Worm (Caenorhabditis elegans) whole organism, L4/young adult: Measurements from ENCODE around the gene btb-19.
A peak's percentile ranks its signal among the peaks of the same experiment; 100 is the strongest.

Experiments used
- W03F9.2 ChIP-seq: fragments of 150-350 bp; optimal IDR thresholded peaks from 2 replicates; lab custom pipeline; 2014; ENCODE audit warnings: missing biosample characterization, missing genetic modification characterization
- dao-5 ChIP-seq: sonication (generic microtip); optimal IDR thresholded peaks from 2 replicates; lab custom pipeline; 2016; ENCODE audit warnings: missing genotype, missing genetic modification characterization, moderate library complexity, missing compliant biosample characterization
- him-1 ChIP-seq: sonication (generic microtip); optimal IDR thresholded peaks from 2 replicates; lab custom pipeline; 2016; ENCODE audit warnings: missing genotype, missing genetic modification reagents, missing genetic modification characterization, missing compliant biosample characterization

btb-19 gene

DNA sequence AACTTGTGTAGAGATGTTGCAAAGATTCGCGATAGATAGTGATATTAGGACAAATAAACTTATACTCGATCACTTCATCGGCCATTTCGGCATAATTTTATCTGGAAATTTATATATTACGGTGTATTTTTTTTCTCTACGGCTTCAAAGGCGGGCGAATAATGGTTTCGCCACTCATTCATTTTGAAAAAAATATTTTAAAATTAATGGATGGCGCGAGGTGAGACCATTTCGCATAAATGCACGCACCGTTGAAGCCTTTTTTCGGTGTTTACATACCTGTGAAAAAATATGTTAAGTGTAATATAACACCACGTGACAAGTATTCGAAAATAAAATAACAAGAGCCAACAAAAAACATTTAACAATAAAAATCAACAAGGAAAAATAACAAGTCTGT is at the start of gene btb-19:
TSS of gene btb-19 (minus strand) at position 101 of the 400 bp plus-strand sequence.
- no peak for TF ChIP-seq W03F9.2 (tag; lab: Kevin White, UChicago)
- no peak for TF ChIP-seq dao-5 (tag; lab: Kevin White, UChicago)
- no peak for TF ChIP-seq him-1 (tag; lab: Kevin White, UChicago)

ce11 chrII:14570541-14571160 is 48.7 kb upstream of the btb-19 start:
- no peak for TF ChIP-seq W03F9.2 (tag; lab: Kevin White, UChicago)
- no peak for TF ChIP-seq him-1 (tag; lab: Kevin White, UChicago)
- TF ChIP-seq dao-5 (tag; lab: Kevin White, UChicago) = no peak

- no peak for TF ChIP-seq him-1 (tag; lab: Kevin White, UChicago)
- no peak for TF ChIP-seq dao-5 (tag; lab: Kevin White, UChicago)
- no peak for TF ChIP-seq W03F9.2 (tag; lab: Kevin White, UChicago)
Measured at ce11 chrII:14569322-14569721, 47.4 kb upstream of the btb-19 start.

DNA sequence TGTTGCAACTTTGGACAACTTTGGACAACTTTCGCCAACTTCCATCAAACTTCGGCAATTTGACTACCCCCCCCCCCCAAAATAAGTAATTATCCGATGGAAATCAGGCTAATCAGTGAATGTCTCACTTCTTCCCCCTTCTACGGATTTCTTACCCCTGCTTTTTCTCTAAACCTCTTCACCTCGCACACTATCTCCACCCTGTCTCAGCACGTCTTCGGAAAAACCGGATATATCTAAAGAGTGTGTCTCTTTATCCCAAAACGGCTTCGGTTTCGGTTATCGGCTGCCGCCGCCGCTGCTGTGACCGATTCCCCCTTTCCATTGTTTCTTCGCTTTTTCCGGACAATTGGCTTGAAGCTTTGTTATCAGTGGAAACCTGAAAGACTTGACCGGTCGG is 45.9 kb upstream of the btb-19 start:
- TF ChIP-seq dao-5 (tag; lab: Kevin White, UChicago) = no peak
- no peak for TF ChIP-seq him-1 (tag; lab: Kevin White, UChicago)
- TF ChIP-seq W03F9.2 (tag; lab: Kevin White, UChicago) = no peak

DNA sequence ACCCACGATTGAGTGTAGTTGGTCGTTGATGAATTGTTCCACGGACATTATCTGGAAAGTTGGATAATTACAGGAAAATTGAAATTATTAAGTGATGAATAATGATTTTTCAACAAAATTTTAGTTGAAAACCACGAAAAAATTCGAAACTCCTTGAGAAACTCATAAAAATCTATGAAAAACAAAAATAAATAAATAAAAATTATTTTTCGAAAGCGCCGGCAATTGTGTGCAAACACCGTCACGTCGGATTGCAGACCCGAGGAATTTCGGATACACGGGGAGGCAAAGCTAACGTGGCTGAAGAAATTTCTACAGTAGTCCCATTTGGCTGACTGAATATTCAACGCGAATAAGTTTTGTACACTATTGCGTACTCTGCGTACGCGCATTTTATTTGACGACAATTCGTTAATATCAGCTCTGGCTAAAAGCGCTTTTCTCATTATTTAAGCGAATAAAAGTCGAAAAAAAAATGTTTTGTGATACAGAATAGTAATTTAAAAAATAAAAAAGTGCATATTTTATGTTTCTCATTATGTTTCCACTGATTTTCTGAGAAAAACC is 39.7 kb upstream of the btb-19 start, which contains the start of gene mog-4:
TSS of gene mog-4 (minus strand) at position 51 of the 567 bp plus-strand sequence.
- TF ChIP-seq dao-5 (tag; lab: Kevin White, UChicago) (peak; percentile 38), W03F9.2 (tag; lab: Kevin White, UChicago) (peak; percentile 88), him-1 (tag; lab: Kevin White, UChicago) (peak; percentile 96)

DNA sequence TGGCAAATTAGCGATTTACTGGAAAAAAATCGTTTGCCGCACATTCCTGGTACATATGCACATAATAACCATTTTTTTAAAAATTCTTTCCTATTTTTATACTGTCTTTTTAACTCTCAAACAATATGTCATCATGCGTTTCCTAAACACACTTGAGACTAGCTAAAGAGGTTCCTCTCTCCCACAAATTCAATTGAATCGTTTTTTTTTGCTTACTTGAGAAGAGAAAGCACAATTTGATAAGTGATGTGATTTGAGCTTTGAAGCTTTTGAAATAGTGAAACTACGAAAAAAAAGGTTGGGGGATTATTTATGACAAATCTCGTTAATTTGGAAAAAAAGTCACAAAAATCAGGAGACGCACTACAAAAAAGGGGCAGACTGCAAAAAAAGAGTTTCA is 33.1 kb upstream of the btb-19 start:
- no peak for TF ChIP-seq him-1 (tag; lab: Kevin White, UChicago)
- TF ChIP-seq W03F9.2 (tag; lab: Kevin White, UChicago) = no peak
- no peak for TF ChIP-seq dao-5 (tag; lab: Kevin White, UChicago)

DNA sequence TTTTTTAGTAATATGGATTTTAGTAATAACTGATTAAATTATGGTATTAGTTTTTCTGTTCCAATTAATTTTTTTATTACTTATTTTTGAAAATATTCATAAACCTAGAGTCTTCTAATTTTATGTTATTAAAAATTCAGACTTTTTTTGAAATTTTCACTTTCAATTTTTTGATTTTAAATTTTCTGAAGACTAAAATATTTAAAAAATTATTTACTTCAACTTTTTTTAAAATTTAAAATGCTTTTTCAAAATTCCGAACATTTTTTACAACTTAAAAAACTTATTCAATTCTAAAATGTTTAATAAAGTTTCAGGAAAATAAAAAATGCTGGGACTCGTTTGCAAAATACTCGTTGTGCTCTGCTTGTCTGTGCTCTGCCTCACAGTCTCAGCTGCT is 28.7 kb upstream of the btb-19 start, which contains the start of gene nlp-41:
TSS of gene nlp-41 (plus strand) at position 301 of the 400 bp plus-strand sequence.
- no peak for TF ChIP-seq him-1 (tag; lab: Kevin White, UChicago)
- TF ChIP-seq W03F9.2 (tag; lab: Kevin White, UChicago) = no peak
- TF ChIP-seq dao-5 (tag; lab: Kevin White, UChicago) = no peak

- no peak for TF ChIP-seq W03F9.2 (tag; lab: Kevin White, UChicago)
- no peak for TF ChIP-seq dao-5 (tag; lab: Kevin White, UChicago)
- TF ChIP-seq him-1 (tag; lab: Kevin White, UChicago) = no peak
Measured at ce11 chrII:14548691-14549090, 26.8 kb upstream of the btb-19 start, which contains the start of gene gcy-29. Gene gcy-29, minus strand, starts transcription at chrII:14548791.

ce11 chrII:14540551-14540950 is 18.6 kb upstream of the btb-19 start:
- TF ChIP-seq W03F9.2 (tag; lab: Kevin White, UChicago) = no peak
- no peak for TF ChIP-seq dao-5 (tag; lab: Kevin White, UChicago)
- no peak for TF ChIP-seq him-1 (tag; lab: Kevin White, UChicago)

DNA sequence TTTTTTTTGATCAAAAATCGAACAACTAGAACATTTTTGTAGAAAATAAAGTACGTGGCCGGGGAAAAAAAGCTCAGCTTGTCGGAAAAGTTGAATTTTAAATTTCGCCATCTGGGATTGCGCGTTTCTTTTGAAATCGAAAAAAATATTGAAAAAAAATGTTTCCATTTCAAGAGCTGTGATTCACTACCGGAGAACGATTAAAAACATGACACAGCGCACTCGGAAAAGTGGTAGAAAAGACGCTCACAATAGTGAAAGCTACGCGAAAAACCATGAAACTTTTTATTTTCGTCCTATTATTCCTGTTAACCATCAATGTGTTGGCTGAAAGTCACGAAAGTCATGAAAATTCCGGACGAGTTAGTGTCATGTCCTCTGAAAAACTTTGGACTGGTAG is 15.8 kb upstream of the btb-19 start, which contains the start of the genes clec-147 and C04H5.7:
TSS of gene clec-147 (minus strand) at position 101 of the 400 bp plus-strand sequence.
TSS of gene C04H5.7 (plus strand) at position 219 of the 400 bp plus-strand sequence.
- TF ChIP-seq dao-5 (tag; lab: Kevin White, UChicago) = no peak
- no peak for TF ChIP-seq W03F9.2 (tag; lab: Kevin White, UChicago)
- no peak for TF ChIP-seq him-1 (tag; lab: Kevin White, UChicago)

- TF ChIP-seq him-1 (tag; lab: Kevin White, UChicago) (no peak), dao-5 (tag; lab: Kevin White, UChicago) (no peak), W03F9.2 (tag; lab: Kevin White, UChicago) (no peak)
Measured at ce11 chrII:14534000-14534399, 12.1 kb upstream of the btb-19 start, which contains the start of gene C04H5.1. Gene C04H5.1, plus strand, starts transcription at chrII:14534300.

ce11 chrII:14528233-14528802 is 6.4 kb upstream of the btb-19 start, which contains the start of the genes F57C2.5 and spat-1:
Gene F57C2.5, minus strand, starts transcription at chrII:14528239.
Gene spat-1, plus strand, starts transcription at chrII:14528752.
- TF ChIP-seq W03F9.2 (tag; lab: Kevin White, UChicago) (peak; percentile 71), dao-5 (tag; lab: Kevin White, UChicago) (no peak), him-1 (tag; lab: Kevin White, UChicago) (no peak)

ce11 chrII:14527104-14527503 is 5.2 kb upstream of the btb-19 start:
- TF ChIP-seq dao-5 (tag; lab: Kevin White, UChicago) (no peak), him-1 (tag; lab: Kevin White, UChicago) (no peak), W03F9.2 (tag; lab: Kevin White, UChicago) (no peak)
